Worm (Caenorhabditis elegans) whole organism, L1 larva: ENCODE data around the gene Y47D7A.13.

Source experiments
- aly-2 ChIP-seq: fragments of 150-350 bp; optimal IDR thresholded peaks from 2 replicates; lab custom pipeline; 2014; ENCODE audit warnings: missing biosample characterization, missing genetic modification characterization
- ama-1 ChIP-seq: fragments of 150-350 bp; optimal IDR thresholded peaks from 2 replicates; lab custom pipeline; 2014
- ceh-82 ChIP-seq, 3 experiments: fragments of 150-350 bp in 1 of 3; sonication (generic microtip) in 2 of 3; optimal IDR thresholded peaks; 2 replicates each; lab custom pipeline; 2014 to 2017; ENCODE audit warnings: missing biosample characterization in 3 of 3, missing genetic modification characterization in 3 of 3
- nhr-19 ChIP-seq: fragments of 200-800 bp; sonication (Bioruptor generic); conservative IDR thresholded peaks from 2 replicates; pipeline ENCODE4 v1.3.6; 2022; ENCODE audit warnings: missing genetic modification characterization, missing compliant biosample characterization
- nhr-28 ChIP-seq: fragments of 150-350 bp; optimal IDR thresholded peaks from 2 replicates; lab custom pipeline; 2014; ENCODE audit warnings: missing biosample characterization, missing genetic modification characterization
- nhr-77 ChIP-seq: fragments of 150-350 bp; optimal IDR thresholded peaks from 2 replicates; lab custom pipeline; 2014; ENCODE audit warnings: missing biosample characterization, missing genetic modification characterization
- sptf-1 ChIP-seq: fragments of 150-350 bp; optimal IDR thresholded peaks from 2 replicates; lab custom pipeline; 2014; ENCODE audit warnings: missing biosample characterization, missing genetic modification characterization
- unc-62 ChIP-seq: fragments of 150-350 bp; optimal IDR thresholded peaks from 2 replicates; lab custom pipeline; 2014; ENCODE audit warnings: missing biosample characterization, missing genetic modification reagents, missing genetic modification characterization
- ztf-4 ChIP-seq: fragments of 150-350 bp; optimal IDR thresholded peaks from 2 replicates; lab custom pipeline; 2014; ENCODE audit warnings: missing biosample characterization, missing genetic modification characterization

- TF ChIP-seq nhr-28 (no peak), ceh-82 (tag; optimal IDR thresholded peaks at IDR 0.05; lab: Kevin White, UChicago) (no peak), ztf-4 (no peak), aly-2 (no peak), sptf-1 (tag; lab: Kevin White, UChicago) (no peak), nhr-19 (GFP tag; lab: Robert Waterston, UW) (no peak), unc-62 (GFP tag; lab: Kevin White, UChicago) (no peak), nhr-77 (tag; lab: Kevin White, UChicago) (no peak), ama-1 (lab: Kevin White, UChicago) (no peak)
Observed at ce11 chrV:4428202-4428601, 7.5 kb downstream of the Y47D7A.13 start, which contains the start of gene Y47D7A.11.
